Fruit fly (Drosophila melanogaster) whole organism, pupa: ENCODE data around the gene CG31717.

ENCODE experiments used
- CG10348 ChIP-seq: fragments of 200-800 bp; sonication (Bioruptor generic); IDR thresholded peaks from 2 replicates; pipeline ENCODE4 v1.3.6; 2022; ENCODE audit warnings: missing biosample characterization, missing genetic modification characterization
- CG12605 ChIP-seq: fragments of 200-800 bp; sonication (Bioruptor generic); IDR thresholded peaks from 2 replicates; pipeline ENCODE4 v1.3.6; 2022; ENCODE audit warnings: missing biosample characterization, missing genetic modification characterization
- CG13204 ChIP-seq: fragments of 200-800 bp; sonication (Bioruptor generic); optimal IDR thresholded peaks from 2 replicates; lab custom pipeline; 2018; ENCODE audit warnings: missing biosample characterization, mild to moderate bottlenecking, missing genetic modification characterization, moderate library complexity
- CG14655 ChIP-seq: fragments of 200-800 bp; sonication (Bioruptor generic); optimal IDR thresholded peaks from 3 replicates; lab custom pipeline; 2017; ENCODE audit warnings: mild to moderate bottlenecking, missing biosample characterization, missing genetic modification reagents, missing genetic modification characterization
- CG4496 ChIP-seq: fragments of 200-800 bp; sonication (Bioruptor generic); IDR thresholded peaks from 3 replicates; pipeline ENCODE4 v1.3.6; 2022; ENCODE audit warnings: missing biosample characterization, missing genetic modification characterization
- CG8159 ChIP-seq: fragments of 200-800 bp; sonication (Bioruptor generic); optimal IDR thresholded peaks from 3 replicates; lab custom pipeline; 2018; ENCODE audit warnings: missing biosample characterization, mild to moderate bottlenecking, missing genetic modification characterization, moderate library complexity
- CG9948 ChIP-seq: fragments of 200-800 bp; sonication (Bioruptor generic); optimal IDR thresholded peaks from 2 replicates; lab custom pipeline; 2018; ENCODE audit warnings: missing biosample characterization, mild to moderate bottlenecking, missing genetic modification characterization, moderate library complexity
- D1 ChIP-seq: fragments of 200-800 bp; sonication (Bioruptor generic); optimal IDR thresholded peaks from 2 replicates; lab custom pipeline; 2018; ENCODE audit warnings: missing biosample characterization, mild to moderate bottlenecking, missing genetic modification characterization, moderate library complexity
- EcR ChIP-seq: fragments of 200-800 bp; sonication (Bioruptor generic); optimal IDR thresholded peaks from 3 replicates; lab custom pipeline; 2019; ENCODE audit warnings: missing biosample characterization, missing genetic modification characterization, mild to moderate bottlenecking, moderate library complexity, missing genetic modification reagents
- Ets98B ChIP-seq: fragments of 200-800 bp; sonication (Bioruptor generic); IDR thresholded peaks from 2 replicates; pipeline ENCODE4 v1.3.6; 2022; ENCODE audit warnings: missing biosample characterization, missing genetic modification characterization
- Pif1A ChIP-seq: fragments of 200-800 bp; sonication (Bioruptor generic); optimal IDR thresholded peaks from 3 replicates; lab custom pipeline; 2016; ENCODE audit warnings: missing biosample characterization, missing genetic modification characterization
- Pif1B ChIP-seq: fragments of 200-800 bp; sonication (Bioruptor generic); optimal IDR thresholded peaks from 3 replicates; lab custom pipeline; 2016; ENCODE audit warnings: missing biosample characterization, missing genetic modification characterization
- fd96Ca ChIP-seq: fragments of 200-800 bp; sonication (Bioruptor generic); IDR thresholded peaks from 3 replicates; pipeline ENCODE4 v1.3.6; 2022; ENCODE audit warnings: missing biosample characterization, missing genetic modification characterization
- gl ChIP-seq: fragments of 200-800 bp; sonication (Bioruptor generic); optimal IDR thresholded peaks from 2 replicates; lab custom pipeline; 2018; ENCODE audit warnings: missing biosample characterization, mild to moderate bottlenecking, missing genetic modification characterization

DNA sequence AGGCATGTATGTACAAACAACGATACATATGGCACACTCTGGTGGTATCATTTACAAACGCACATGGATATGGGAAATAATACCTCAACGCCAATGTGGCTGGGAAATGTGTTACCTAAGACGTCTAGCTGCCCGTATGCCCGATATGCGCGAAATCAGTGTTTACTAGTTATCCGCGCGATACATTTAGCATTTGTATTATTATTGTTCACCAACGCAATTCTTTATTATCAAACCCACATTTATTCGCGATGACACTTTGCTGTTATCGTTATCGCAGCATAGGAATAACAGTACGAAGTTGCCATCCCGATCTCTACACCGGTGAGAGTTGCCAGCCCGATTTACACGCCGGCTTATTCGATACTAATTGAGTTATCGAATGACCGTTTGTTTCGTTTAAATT is 3.7 kb upstream of the CG31717 start, which contains the start of gene chico:
- TF ChIP-seq CG13204 (GFP tag; lab: Kevin White, UChicago) (no peak), CG9948 (tag; lab: Kevin White, UChicago) (no peak), EcR (GFP tag; lab: Kevin White, UChicago) (no peak), Pif1A (GFP tag; lab: Kevin White, UChicago) (no peak), CG14655 (no peak), CG8159 (tag; lab: Kevin White, UChicago) (no peak), Pif1B (no peak), CG4496 (no peak), fd96Ca (GFP tag; lab: Robert Waterston, UW) (no peak), D1 (tag; lab: Kevin White, UChicago) (no peak), CG12605 (GFP tag; lab: Robert Waterston, UW) (no peak), Ets98B (no peak), gl (tag; lab: Kevin White, UChicago) (no peak), CG10348 (GFP tag; lab: Robert Waterston, UW) (no peak)
